Worm (Caenorhabditis elegans) whole organism, L1 larva: ENCODE results near the gene T26C12.2.

Experiments used
- aly-2 ChIP-seq: fragments of 150-350 bp; optimal IDR thresholded peaks from 2 replicates; lab custom pipeline; 2014; ENCODE audit warnings: missing biosample characterization, missing genetic modification characterization
- ceh-82 ChIP-seq, 3 experiments: fragments of 150-350 bp in 1 of 3; sonication (generic microtip) in 2 of 3; optimal IDR thresholded peaks; 2 replicates each; lab custom pipeline; 2014 to 2017; ENCODE audit warnings: missing biosample characterization in 3 of 3, missing genetic modification characterization in 3 of 3
- elt-3 ChIP-seq, 6 experiments: fragments of 150-350 bp in 1 of 6; sonication (generic microtip); optimal IDR thresholded peaks; 2 replicates each; lab custom pipeline; 2017 to 2018; ENCODE audit warnings: missing biosample characterization in 6 of 6, missing genetic modification characterization in 6 of 6, inconsistent platforms in 1 of 6
- lin-13 ChIP-seq: fragments of 150-350 bp; optimal IDR thresholded peaks from 2 replicates; lab custom pipeline; 2014; ENCODE audit warnings: missing biosample characterization, missing genetic modification reagents, missing genetic modification characterization
- lin-35 ChIP-seq, 2 experiments: fragments of 150-350 bp; optimal IDR thresholded peaks; 2 replicates each; lab custom pipeline; 2014; ENCODE audit warnings: missing biosample characterization in 2 of 2, missing genetic modification characterization in 2 of 2, missing genetic modification reagents in 2 of 2
- mep-1 ChIP-seq: fragments of 150-350 bp; optimal IDR thresholded peaks from 2 replicates; lab custom pipeline; 2014; ENCODE audit warnings: missing biosample characterization, missing genetic modification characterization
- nhr-237 ChIP-seq: fragments of 150-350 bp; optimal IDR thresholded peaks from 2 replicates; lab custom pipeline; 2014; ENCODE audit warnings: missing biosample characterization, missing genetic modification characterization
- pqm-1 ChIP-seq: sonication (generic microtip); optimal IDR thresholded peaks from 3 replicates; lab custom pipeline; 2017; ENCODE audit warnings: missing biosample characterization, missing genetic modification characterization
- swsn-7 ChIP-seq: sonication (generic microtip); optimal IDR thresholded peaks from 2 replicates; lab custom pipeline; 2016; ENCODE audit warnings: missing genetic modification characterization, missing compliant biosample characterization
- unc-130 ChIP-seq: fragments of 150-350 bp; optimal IDR thresholded peaks from 2 replicates; lab custom pipeline; 2017; ENCODE audit warnings: missing biosample characterization, missing genetic modification characterization, inconsistent platforms
- ztf-11 ChIP-seq, 2 experiments: sonication (generic microtip); optimal IDR thresholded peaks; 2 replicates each; lab custom pipeline; 2016 to 2017; ENCODE audit warnings: missing genetic modification characterization in 2 of 2, missing biosample characterization in 1 of 2, missing compliant biosample characterization in 1 of 2
- ztf-4 ChIP-seq: fragments of 150-350 bp; optimal IDR thresholded peaks from 2 replicates; lab custom pipeline; 2014; ENCODE audit warnings: missing biosample characterization, missing genetic modification characterization

- TF ChIP-seq swsn-7 (tag; lab: Kevin White, UChicago) (no peak), lin-13 (GFP tag; lab: Kevin White, UChicago) (no peak), ceh-82 (tag; optimal IDR thresholded peaks at IDR 0.05; lab: Kevin White, UChicago) (no peak), pqm-1 (tag; lab: Kevin White, UChicago) (no peak), aly-2 (tag; lab: Kevin White, UChicago) (no peak), mep-1 (no peak), ztf-11 (tag; optimal IDR thresholded peaks at IDR 0.05; lab: Kevin White, UChicago) (no peak), lin-35 (GFP tag; optimal IDR thresholded peaks at IDR 0.05; lab: Kevin White, UChicago) (no peak), nhr-237 (tag; lab: Kevin White, UChicago) (no peak), elt-3 (tag; optimal IDR thresholded peaks at IDR 0.05; lab: Kevin White, UChicago) (no peak), unc-130 (tag; lab: Kevin White, UChicago) (no peak), ztf-4 (tag; lab: Kevin White, UChicago) (no peak)
These were observed 14.0 kb downstream of the T26C12.2 start for ce11 chrIV:3251551-3251950.
